Fruit fly (Drosophila melanogaster): Measurements from ENCODE around the gene CG13053.

The CG13053 gene

DNA sequence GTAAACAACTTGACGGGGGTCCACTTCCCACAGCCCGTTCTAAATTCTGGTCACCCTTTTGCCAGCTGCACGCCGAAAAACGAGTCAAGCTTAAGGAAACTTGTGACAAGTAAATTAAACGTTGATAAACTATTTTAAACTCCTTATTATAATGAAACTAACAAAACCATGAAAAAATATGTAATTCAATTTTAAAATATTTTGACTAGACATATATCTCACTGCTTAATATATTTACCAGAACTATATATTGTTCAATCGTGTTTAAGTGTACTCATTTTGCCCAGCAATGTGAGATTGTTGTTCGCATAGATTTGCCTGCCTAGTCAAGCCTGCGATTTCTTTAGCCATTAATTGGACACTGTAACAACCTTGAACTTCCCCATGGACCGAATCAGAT is at the start of gene CG13053:
Gene CG13053 (minus strand): TSS at position 171 of the 400 bp plus-strand sequence.
- no peak for TF ChIP-seq CG17801 (GFP tag; optimal IDR thresholded peaks at IDR 0.05; ENCODE audit: partially characterized antibody)

DNA sequence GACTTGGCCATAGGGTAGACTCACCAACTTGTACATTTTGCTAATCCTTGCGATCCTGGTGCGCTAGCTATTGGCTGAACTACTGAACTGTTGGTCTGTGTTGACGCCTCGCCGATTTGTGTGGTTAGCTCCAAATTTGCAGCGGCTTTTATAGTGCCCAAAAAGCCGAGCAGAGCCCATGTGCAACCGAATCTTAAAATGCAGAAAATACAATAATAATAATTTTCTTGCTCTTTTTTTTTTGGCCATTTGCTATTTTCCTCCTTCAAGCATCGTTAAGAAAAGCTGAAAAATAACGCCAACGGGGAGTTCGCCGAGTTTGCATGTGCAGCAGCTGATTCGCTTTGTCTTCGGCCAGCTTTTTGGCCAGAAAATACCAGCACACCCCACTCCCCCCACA is 48.9 kb upstream of the CG13053 start, which contains the start of gene CG13042:
Gene CG13042 (minus strand): TSS at position 101 of the 400 bp plus-strand sequence.
- no peak for TF ChIP-seq CG17801 (GFP tag; optimal IDR thresholded peaks at IDR 0.05; ENCODE audit: partially characterized antibody)

DNA sequence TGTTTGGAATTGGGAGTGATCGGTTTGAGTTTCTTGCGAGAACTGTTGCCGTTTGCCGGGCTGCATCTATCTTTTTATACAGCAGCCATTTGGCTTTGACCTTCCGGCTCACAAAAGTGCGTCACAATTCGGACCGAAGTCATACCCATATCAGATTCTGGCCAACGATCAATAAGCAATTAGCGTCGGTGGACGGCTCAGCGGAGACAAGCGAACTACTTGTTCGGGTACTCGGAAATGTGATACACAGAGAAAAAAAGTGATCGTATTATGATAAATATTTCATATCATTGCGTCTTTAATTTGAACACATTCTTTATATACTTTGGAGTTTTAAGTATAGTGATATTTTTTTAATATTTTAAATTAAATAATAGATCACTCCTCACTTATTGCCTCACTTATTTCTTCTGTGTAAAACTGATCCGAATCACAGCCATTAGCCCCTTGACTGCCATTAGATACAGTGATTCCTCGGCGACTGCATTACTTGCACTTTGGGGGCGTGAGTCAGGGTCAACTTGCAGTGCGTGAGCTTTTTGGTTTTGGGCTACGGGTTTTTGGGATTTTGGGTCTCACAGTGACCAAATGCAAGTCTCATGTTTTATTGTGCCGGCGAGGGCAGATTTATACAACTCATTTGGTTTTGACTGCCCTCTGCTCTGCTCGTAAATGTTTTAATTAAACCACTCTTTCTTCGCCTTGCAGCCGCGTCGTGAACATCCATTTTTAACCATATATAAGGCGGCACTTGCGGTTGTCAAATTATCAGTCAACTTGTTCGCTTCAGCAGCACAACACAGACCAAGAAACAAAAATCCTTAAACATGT is 46.5 kb upstream of the CG13053 start, which contains the start of the genes CG13043 and CG13063:
Gene CG13043 (minus strand): TSS at position 51 of the 831 bp plus-strand sequence.
Gene CG13063 (plus strand): TSS at position 781 of the 831 bp plus-strand sequence.
- TF ChIP-seq CG17801 (GFP tag; optimal IDR thresholded peaks at IDR 0.05; ENCODE audit: partially characterized antibody): no peak

DNA sequence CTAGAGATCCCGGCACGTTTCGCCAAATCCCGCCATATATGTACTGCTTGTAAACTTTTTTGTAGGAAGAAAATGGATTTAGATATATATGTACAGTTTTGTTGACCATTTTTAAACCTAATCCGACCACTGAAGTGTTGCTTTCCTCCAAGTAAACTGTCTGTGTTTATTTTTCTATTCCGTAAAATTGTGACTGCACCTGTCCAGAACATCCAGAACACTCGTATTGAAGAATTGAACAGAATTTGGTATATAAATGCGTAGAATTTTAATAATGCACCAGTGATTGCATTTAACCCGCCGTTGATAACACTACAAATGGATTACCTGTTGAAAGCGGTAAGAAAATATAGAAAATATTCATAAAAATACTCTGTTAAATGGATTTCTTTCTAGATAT is 44.5 kb upstream of the CG13053 start, which contains the start of gene CG43249:
Gene CG43249 (plus strand): TSS at position 301 of the 400 bp plus-strand sequence.
- no peak for TF ChIP-seq CG17801 (GFP tag; optimal IDR thresholded peaks at IDR 0.05; ENCODE audit: partially characterized antibody)

DNA sequence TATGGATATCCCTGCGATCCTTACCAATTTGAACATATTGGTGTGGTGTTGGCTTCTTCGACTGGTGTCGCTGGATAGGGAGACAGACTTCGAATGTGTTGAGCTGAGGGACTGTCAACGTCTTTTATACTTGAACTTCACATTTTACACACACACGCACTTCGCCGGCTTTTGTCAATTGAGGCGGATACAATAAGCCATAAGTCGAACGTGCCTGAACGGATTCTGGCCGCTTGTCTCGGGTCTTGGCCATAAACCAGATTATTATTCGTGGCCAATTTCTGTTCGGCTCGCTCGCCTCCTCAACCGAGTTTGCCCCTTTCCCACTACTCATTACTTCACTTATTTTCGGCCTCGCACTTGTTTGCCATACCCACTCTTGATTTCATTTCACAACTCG is 43.6 kb upstream of the CG13053 start, which contains the start of gene CG13044:
Gene CG13044 (minus strand): TSS at position 101 of the 400 bp plus-strand sequence.
- no peak for TF ChIP-seq CG17801 (GFP tag; optimal IDR thresholded peaks at IDR 0.05; ENCODE audit: partially characterized antibody)

DNA sequence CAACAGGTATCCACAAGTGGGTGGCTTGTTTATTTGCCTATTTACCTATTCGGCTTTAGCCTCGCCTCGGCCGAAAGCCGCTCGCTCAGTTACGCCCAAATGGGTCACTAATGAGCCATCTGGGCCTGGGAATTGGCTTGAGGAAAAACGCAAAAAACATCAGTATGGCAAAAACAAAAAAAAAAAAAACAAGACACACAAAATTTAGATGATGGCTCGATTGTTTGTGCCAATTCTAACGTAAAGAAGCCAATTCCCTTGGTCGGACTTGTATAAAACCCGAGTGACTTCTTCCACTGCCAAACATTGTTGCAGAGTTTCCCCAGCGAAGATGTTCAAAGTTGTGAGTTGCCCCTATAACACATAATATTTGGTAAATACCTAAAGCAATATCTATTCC is 41.6 kb upstream of the CG13053 start, which contains the start of gene CG4982:
Gene CG4982 (plus strand): TSS at position 301 of the 400 bp plus-strand sequence.
- TF ChIP-seq CG17801 (GFP tag; optimal IDR thresholded peaks at IDR 0.05; ENCODE audit: partially characterized antibody): no peak

DNA sequence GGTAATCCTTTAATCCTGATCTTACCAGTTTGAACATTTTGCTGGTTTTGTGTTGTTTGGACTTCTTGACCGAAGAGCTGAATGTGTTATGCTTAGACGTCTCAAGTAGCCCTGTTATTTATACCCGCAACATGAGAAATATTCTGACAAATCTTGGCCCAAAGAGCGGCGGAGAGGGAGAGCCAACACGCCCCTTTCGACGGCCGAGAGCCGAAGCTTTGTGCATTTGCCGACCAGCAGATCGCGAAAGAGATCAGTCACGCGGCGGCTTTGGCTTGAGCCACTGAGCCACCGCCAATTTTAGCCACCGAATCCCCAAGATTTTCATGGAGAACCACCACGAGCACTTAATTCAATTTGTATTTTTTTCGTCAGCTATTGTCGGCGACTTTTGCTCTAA is 35.9 kb upstream of the CG13053 start, which contains the start of gene CG4962:
Gene CG4962 (minus strand): TSS at position 101 of the 400 bp plus-strand sequence.
- no peak for TF ChIP-seq CG17801 (GFP tag; optimal IDR thresholded peaks at IDR 0.05; ENCODE audit: partially characterized antibody)

DNA sequence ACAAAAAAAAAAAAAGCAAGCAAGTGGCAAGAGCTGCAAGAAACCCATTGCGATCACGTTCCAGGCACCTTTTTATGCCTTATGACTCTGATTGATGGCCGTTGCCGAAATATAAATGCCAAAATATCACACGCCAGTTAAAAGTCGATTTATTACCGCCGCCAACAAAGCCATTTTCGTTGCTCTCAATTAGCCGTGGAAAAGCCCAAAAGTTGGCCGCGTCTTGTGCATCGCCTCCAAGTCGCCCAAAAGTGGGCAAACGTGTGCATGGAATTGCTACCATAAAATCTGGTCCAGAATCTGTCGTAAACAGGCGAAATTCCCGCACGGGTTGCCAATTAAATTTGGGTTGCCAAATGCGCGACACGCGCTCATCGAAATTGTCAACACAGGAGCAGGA is 32.2 kb upstream of the CG13053 start:
- no peak for TF ChIP-seq CG17801 (GFP tag; optimal IDR thresholded peaks at IDR 0.05; ENCODE audit: partially characterized antibody)

DNA sequence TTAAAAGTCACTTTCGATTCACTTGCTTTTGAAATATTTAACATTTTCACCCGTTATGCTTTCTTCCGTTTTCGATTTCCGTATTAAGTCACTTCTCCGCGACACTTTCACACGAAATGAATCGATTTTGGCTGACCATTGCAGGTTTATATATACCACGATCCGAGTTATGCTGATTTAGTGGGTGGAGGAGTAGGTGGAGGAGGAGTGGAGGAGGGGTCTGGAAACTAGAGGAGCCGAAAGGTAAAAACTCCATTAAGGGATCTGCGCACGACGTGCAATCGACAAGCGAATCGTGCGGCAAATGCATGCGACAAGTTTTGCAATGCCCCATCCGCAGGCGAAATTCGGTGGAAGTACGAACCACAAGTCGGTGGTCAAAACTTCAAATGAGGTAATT is 31.3 kb upstream of the CG13053 start, which contains the start of gene CG13045:
Gene CG13045 (minus strand): TSS at position 101 of the 400 bp plus-strand sequence.
- TF ChIP-seq CG17801 (GFP tag; optimal IDR thresholded peaks at IDR 0.05; ENCODE audit: partially characterized antibody): no peak

DNA sequence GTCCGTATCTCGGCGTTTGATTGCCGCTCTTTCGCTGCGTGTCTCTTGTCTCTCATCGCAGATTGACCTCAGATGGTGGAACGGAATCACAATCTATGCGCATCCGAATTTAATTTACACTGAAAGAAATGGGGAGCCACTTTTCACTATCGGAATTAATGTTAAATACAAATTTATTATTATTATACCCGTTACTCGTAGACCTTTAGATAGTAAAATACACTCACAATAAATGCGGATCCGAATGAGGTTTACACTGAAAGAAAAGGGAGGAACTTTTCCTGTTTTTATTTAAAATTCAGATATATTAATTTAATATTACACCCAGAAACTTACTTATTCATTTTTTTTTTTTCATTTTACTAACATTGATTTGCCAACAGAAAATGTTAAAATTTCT is 29.5 kb upstream of the CG13053 start:
- TF ChIP-seq CG17801 (GFP tag; optimal IDR thresholded peaks at IDR 0.05; ENCODE audit: partially characterized antibody): no peak

DNA sequence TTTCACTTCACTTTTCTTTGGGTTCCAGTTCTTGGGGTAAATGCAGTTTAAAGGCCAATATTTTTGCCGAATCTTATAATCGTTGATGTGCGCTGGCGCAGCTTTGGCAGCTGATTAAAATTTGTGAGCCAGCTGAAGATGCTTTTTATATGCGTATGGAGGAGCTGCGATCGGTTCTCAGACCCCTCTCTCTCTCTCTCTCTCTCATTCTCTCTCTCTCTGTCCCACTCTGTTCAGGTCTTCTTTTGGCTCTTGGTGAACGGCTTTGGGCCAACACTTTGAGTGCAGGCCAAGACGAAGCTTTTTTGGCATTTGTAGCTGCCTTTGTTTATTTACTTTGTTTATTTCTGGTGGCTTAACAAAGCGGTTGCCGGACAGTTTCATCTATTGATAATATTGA is 28.8 kb upstream of the CG13053 start, which contains the start of gene CG13046:
Gene CG13046 (minus strand): TSS at position 101 of the 400 bp plus-strand sequence.
- TF ChIP-seq CG17801 (GFP tag; optimal IDR thresholded peaks at IDR 0.05; ENCODE audit: partially characterized antibody): no peak

DNA sequence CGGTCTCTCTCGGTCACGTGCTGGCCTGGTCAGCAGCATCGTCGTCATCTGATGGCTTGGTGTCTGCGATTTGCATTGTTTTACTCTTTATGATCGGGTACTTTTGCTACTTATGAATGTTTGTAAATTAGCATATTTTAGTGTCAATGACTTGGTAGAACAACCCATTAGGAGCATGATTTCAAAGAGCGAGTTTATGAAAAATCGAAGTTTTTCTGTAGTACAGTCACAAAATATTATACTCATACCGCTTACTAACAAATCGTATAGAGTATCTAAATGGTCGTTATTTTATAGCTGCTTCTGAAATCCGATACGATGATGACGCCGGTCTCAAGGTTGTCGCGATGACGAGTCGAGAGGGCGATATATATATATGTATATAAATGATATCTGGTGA is 26.7 kb upstream of the CG13053 start:
- no peak for TF ChIP-seq CG17801 (GFP tag; optimal IDR thresholded peaks at IDR 0.05; ENCODE audit: partially characterized antibody)

DNA sequence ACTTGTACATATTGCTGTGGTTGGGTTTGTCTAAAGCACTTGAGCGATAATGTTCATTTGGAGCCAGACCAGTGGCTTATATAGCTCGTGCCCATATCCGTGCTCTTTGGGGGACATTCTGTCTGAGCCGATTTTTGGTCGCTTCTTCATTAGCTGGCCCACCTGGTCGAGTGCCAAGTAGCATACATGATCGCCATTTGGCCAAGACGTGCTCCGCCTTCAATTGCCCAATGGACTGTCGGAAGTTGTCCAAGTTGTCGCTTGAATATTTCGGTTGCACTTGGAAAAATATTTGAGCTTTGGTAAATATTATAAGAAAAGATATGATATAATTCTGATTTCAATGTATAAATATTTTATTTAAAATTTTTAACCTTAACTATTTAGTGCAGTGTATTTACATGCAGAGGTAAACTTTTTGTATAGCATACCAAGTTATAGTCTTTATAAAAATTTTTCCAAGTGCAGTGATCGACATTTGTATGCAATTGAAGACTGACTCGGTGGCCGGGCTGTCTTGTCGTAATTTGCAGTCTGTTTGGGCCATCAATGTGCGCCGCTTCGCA is 25.9 kb upstream of the CG13053 start, which contains the start of gene CG13047:
Gene CG13047 (minus strand): TSS at position 51 of the 566 bp plus-strand sequence.
- no peak for TF ChIP-seq CG17801 (GFP tag; optimal IDR thresholded peaks at IDR 0.05; ENCODE audit: partially characterized antibody)

DNA sequence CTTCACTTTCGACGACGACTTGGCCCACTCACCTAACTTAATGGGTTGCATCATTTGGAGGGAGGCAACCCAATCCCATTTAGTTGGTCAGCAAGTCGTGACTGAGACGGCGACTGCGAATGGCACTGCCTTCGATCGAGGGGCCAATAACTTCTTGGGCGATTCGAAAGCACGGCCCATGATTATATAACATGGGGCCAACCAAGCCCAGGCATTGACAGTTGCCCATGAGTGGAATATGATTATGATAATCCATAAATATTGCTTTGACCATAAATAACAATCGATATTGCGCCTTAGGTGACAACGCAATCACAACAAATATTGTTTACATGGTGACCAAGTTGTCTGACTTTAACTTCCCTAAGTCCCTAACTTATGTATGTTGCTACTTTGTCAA is 24.3 kb upstream of the CG13053 start, which contains the start of gene CG13048:
Gene CG13048 (minus strand): TSS at position 101 of the 400 bp plus-strand sequence.
- no peak for TF ChIP-seq CG17801 (GFP tag; optimal IDR thresholded peaks at IDR 0.05; ENCODE audit: partially characterized antibody)

DNA sequence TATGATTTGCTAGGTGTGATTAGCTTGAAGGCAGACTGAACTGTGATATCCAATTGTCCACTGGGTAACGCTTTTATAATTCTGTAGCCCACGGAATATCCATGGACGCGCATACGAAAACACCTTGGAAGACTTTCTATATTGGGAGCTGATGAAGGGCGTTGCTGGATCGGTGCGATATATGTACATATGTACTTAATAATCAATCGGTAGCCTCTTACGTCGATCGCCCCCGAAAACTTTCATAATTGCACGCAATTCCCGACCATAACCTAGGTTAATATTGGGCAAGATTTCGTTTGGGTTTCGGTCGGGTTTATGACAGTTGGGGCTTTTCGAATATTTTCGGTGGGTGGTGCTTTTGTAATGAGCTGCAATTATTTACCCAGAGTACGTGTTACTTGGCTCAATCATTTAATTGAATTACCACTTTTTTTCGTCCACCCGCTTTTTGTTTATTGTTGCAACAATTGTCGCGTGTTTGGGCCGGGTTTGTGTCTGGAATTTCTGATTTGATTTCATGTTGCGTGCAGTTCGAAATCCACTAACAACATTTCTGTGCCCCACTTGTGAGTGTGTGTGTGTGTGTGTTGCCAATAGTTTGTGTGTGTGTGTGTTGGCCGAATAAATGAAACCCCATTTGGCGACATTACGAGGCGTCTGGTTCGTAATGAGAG is 22.5 kb upstream of the CG13053 start, which contains the start of gene CG13049:
Gene CG13049 (minus strand): TSS at position 51 of the 677 bp plus-strand sequence.
- no peak for TF ChIP-seq CG17801 (GFP tag; optimal IDR thresholded peaks at IDR 0.05; ENCODE audit: partially characterized antibody)

All from ovary, adult (tissue).